Worm (Caenorhabditis elegans) whole organism, L3 larva: Measurements from ENCODE around the gene srh-47.
A peak's percentile ranks its signal among the peaks of the same experiment; 100 is the strongest.

ENCODE experiments used
- ZK546.5 ChIP-seq: sonication (generic microtip); optimal IDR thresholded peaks from 2 replicates; lab custom pipeline; 2017; ENCODE audit warnings: missing biosample characterization, missing genetic modification characterization
- elt-1 ChIP-seq: fragments of 150-350 bp; optimal IDR thresholded peaks from 2 replicates; lab custom pipeline; 2014; ENCODE audit warnings: missing biosample characterization, missing genetic modification characterization
- elt-3 ChIP-seq, 3 experiments: fragments of 150-350 bp in 1 of 3; sonication (generic microtip) in 2 of 3; optimal IDR thresholded peaks; 2 replicates in 2 of 3; 4 replicates in 1 of 3; lab custom pipeline; 2014 to 2017; ENCODE audit warnings: missing biosample characterization in 3 of 3, missing genetic modification characterization in 3 of 3
- fkh-10 ChIP-seq: sonication (generic microtip); optimal IDR thresholded peaks from 2 replicates; lab custom pipeline; 2017; ENCODE audit warnings: missing biosample characterization, missing genetic modification reagents, missing genetic modification characterization
- nfya-1 ChIP-seq: sonication (generic microtip); optimal IDR thresholded peaks from 2 replicates; lab custom pipeline; 2017; ENCODE audit warnings: missing genetic modification characterization, mild to moderate bottlenecking, missing compliant biosample characterization, antibody characterized with exemption, moderate library complexity; ENCODE audit not compliant: insufficient read depth
- nhr-237 ChIP-seq: fragments of 150-350 bp; optimal IDR thresholded peaks from 2 replicates; lab custom pipeline; 2014; ENCODE audit warnings: missing biosample characterization, missing genetic modification characterization
- nhr-43 ChIP-seq: sonication (generic microtip); optimal IDR thresholded peaks from 2 replicates; lab custom pipeline; 2016; ENCODE audit warnings: mild to moderate bottlenecking, missing genetic modification characterization, missing compliant biosample characterization; ENCODE audit not compliant: poor library complexity, severe bottlenecking
- zag-1 ChIP-seq: fragments of 150-350 bp; optimal IDR thresholded peaks from 2 replicates; lab custom pipeline; 2014; ENCODE audit warnings: missing biosample characterization, missing genetic modification characterization
- ztf-11 ChIP-seq: fragments of 150-350 bp; optimal IDR thresholded peaks from 2 replicates; lab custom pipeline; 2014; ENCODE audit warnings: missing biosample characterization, missing genetic modification characterization

DNA sequence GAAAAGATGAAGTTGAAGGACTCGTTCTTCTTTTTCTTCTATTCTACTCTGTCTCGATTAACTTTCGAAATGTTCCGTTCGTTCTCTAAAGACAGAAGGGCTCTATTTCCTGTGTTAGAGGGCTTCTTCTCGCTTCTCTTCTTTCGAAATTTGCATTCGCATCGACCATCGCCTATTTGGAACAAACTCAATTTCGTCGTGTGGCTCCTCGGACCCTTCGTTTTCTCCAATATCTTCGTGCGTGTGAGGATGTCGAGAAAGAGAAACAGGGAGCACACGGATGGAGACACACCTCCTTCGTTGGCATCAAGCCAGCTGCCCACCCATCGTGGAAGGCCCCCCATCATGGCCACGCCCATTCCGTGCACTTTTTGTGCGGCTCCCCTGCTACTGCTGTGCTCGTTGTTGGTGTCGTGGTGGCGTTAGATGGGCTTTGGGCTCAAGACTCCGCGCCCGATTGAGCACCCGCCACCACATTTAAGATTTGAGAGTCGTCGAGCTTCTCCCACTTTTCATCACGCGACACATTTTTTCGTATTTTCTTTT, 40.8 kb upstream of the srh-47 start:
- TF ChIP-seq zag-1 (no peak), fkh-10 (peak; percentile 91), elt-1 (tag; lab: Kevin White, UChicago) (no peak), nfya-1 (tag; lab: Kevin White, UChicago) (peak; percentile 27), ztf-11 (tag; lab: Kevin White, UChicago) (no peak), ZK546.5 (no peak), nhr-43 (tag; lab: Kevin White, UChicago) (no peak), elt-3 (tag; optimal IDR thresholded peaks at IDR 0.05; lab: Kevin White, UChicago) (no peak), nhr-237 (tag; lab: Kevin White, UChicago) (no peak)
